Worm (Caenorhabditis elegans) whole organism, L1 larva: ENCODE data around the gene srw-137.
"Not testable (repeated sequence)": the region's sequence is repeated elsewhere in the genome, so short reads cannot be mapped to it uniquely, and the experiment has no call there.

Source experiments
- C16A3.4 ChIP-seq: fragments of 150-350 bp; optimal IDR thresholded peaks from 2 replicates; lab custom pipeline; 2014; ENCODE audit warnings: missing biosample characterization, missing genetic modification characterization
- ceh-82 ChIP-seq, 3 experiments: fragments of 150-350 bp in 1 of 3; sonication (generic microtip) in 2 of 3; optimal IDR thresholded peaks; 2 replicates each; lab custom pipeline; 2014 to 2017; ENCODE audit warnings: missing biosample characterization in 3 of 3, missing genetic modification characterization in 3 of 3
- jun-1 ChIP-seq: fragments of 150-350 bp; optimal IDR thresholded peaks from 2 replicates; lab custom pipeline; 2014; ENCODE audit warnings: missing biosample characterization, missing genetic modification reagents, missing genetic modification characterization
- swsn-7 ChIP-seq: sonication (generic microtip); optimal IDR thresholded peaks from 2 replicates; lab custom pipeline; 2016; ENCODE audit warnings: missing genetic modification characterization, missing compliant biosample characterization
- unc-62 ChIP-seq: fragments of 150-350 bp; optimal IDR thresholded peaks from 2 replicates; lab custom pipeline; 2014; ENCODE audit warnings: missing biosample characterization, missing genetic modification reagents, missing genetic modification characterization

ce11 chrV:2955342-2955741, 11.6 kb upstream of the srw-137 start, which contains the start of gene srh-248:
- TF ChIP-seq jun-1 (tag; lab: Kevin White, UChicago); ceh-82 (tag; optimal IDR thresholded peaks at IDR 0.05; lab: Kevin White, UChicago); C16A3.4 (tag; lab: Kevin White, UChicago); swsn-7; unc-62 (GFP tag; lab: Kevin White, UChicago): not testable (repeated sequence)
